Fruit fly (Drosophila melanogaster) ovary, adult (tissue): ENCODE data around the gene CG42525.

Source experiments
- CG17801 ChIP-seq: fragments of 200-800 bp; optimal IDR thresholded peaks from 2 replicates; lab custom pipeline; 2019; ENCODE audit warnings: missing biosample characterization, mild to moderate bottlenecking, missing genetic modification characterization, moderate library complexity; ENCODE audit not compliant: partially characterized antibody

The CG42525 gene

dm6 chr3L:3198447-3199402 lies 9.2 kb upstream of the CG42525 start, which contains the start of the genes CG32276 and gry:
Gene CG32276 (minus strand): TSS chr3L:3199047.
Gene gry (plus strand): TSS chr3L:3199090.
- TF ChIP-seq CG17801 (GFP tag; lab: Kevin White, UChicago): peak; percentile 89

- TF ChIP-seq CG17801 (GFP tag; lab: Kevin White, UChicago): peak; percentile 58
These were observed 7.9 kb upstream of the CG42525 start, which contains the start of gene CG14966 for dm6 chr3L:3197464-3197863. Gene CG14966 (minus strand): TSS chr3L:3197631.

- peak; percentile 86 for TF ChIP-seq CG17801 (GFP tag; lab: Kevin White, UChicago)
These were observed 4.5 kb upstream of the CG42525 start for dm6 chr3L:3194059-3194458.

DNA sequence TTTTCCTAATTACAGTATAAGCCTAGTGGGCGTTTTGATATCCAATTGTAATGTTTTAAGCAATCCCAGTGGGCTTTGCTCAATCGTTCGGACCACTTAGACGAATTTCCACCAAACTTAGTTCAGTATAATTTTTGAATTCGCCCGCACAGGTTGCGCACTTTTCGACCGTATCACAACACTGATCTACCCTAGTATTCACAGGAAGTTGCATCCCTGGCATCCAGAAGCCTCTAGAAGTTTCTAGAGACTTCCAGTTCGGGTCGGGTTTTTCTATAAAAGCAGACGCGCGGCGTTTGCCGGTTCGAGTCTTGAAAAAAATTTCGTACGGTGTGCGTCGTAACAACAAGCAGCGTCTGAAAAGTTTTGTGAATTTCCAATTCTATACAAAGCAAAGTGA lies 3.4 kb upstream of the CG42525 start, which contains the start of gene Hsp83:
TSS of gene Hsp83 (plus strand) at position 58 of the 400 bp plus-strand sequence.
- TF ChIP-seq CG17801 (GFP tag; lab: Kevin White, UChicago): peak; percentile 98

- no peak for TF ChIP-seq CG17801 (GFP tag; lab: Kevin White, UChicago)
These were observed 2.9 kb upstream of the CG42525 start, which contains the start of gene CG14965 for dm6 chr3L:3192333-3192894. Gene CG14965 (minus strand): TSS chr3L:3192491.

DNA sequence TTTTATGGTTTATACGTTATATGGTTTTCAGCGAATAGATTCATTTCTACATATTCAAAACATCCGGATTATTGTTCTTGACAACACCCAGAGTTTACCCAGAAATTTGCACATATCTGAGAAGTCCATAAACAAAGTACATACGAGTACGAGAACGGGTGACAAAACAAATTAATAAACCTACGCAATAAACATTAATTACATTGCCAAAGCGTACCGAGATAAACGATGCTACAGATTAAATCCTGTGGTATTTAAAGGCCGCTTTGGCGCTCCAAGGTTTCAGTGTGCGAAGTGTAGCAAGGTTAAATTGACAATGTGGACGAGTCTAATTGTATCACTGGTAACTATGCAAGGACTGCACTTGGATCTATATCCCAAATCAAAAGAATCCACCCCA lies 2.3 kb downstream of the CG42525 start, which contains the start of gene CG14957:
TSS of gene CG14957 (plus strand) at position 301 of the 400 bp plus-strand sequence.
- TF ChIP-seq CG17801 (GFP tag; lab: Kevin White, UChicago): no peak

DNA sequence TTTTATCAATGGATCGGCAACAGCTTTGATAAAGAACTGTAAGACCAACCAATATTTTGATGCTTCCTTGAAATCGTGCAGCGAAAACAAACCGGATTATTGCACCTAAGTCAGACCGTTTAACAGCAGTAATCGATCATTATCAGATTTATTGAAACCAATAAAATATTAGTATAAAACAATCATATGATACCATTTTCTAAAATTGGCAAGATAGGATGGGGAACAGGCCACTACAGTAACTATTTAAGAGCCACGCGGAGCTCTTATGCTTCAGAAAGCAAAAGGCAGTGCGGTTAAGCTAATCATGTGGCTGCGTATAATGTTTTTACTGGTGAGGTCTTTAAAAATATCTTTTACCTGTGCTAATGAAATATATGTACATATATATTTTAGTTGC lies 3.2 kb downstream of the CG42525 start, which contains the start of gene CG32284:
TSS of gene CG32284 (plus strand) at position 301 of the 400 bp plus-strand sequence.
- TF ChIP-seq CG17801 (GFP tag; lab: Kevin White, UChicago): no peak

dm6 chr3L:3184104-3184503 lies 5.4 kb downstream of the CG42525 start, which contains the start of gene CG42494:
Gene CG42494 (plus strand): TSS chr3L:3184404.
- TF ChIP-seq CG17801 (GFP tag; lab: Kevin White, UChicago): no peak

DNA sequence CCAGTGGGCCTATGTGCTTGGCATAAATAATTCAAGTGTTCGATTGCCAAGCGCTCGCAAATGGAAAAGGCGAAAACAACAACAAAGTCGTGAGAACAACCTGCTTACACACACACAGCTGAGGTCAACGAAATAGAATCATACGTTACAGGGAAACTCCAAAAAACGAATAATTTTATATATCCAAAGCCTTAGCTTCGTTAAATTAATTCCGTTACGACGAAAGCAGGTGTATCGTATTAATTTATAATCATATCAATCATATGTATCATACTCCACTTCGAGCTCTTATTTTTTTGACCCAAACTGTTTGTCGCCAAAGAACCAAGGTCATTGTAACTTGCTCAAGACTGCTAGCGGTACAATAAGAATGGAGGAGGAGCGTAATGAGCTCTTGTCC lies 10.1 kb downstream of the CG42525 start:
- TF ChIP-seq CG17801 (GFP tag; lab: Kevin White, UChicago): peak; percentile 92

DNA sequence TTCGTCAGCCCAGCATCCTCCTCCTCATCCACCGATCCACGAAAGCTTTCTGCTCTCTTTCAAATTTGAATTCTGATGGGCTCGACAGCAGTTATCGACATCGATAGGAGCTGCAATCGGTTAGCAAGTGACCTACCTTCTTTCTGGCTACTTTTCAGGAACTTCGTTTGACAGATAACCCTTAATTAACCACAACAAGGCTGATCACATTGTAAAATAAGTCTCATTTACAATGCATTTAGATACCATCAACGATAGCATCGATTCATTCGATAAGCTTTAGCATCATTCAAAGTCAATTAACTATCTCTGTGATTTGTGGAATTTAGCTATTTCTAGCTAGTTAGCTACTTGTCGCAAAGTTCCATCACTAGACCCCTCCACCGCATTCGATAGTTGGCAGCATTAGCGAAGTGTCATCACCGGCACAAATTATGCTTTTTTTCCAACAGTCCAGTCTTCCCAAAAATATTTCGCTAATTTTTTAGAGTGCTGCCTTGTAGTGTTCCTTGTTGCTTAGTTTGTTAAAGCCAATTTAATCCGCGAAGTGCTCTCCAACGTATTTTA lies 10.9 kb downstream of the CG42525 start, which contains the start of the genes MnM and Girdin:
TSS of gene MnM (minus strand) at position 51 of the 567 bp plus-strand sequence.
TSS of gene Girdin (plus strand) at position 401 of the 567 bp plus-strand sequence.
- TF ChIP-seq CG17801 (GFP tag; lab: Kevin White, UChicago): no peak

dm6 chr3L:3177872-3178271 lies 11.7 kb downstream of the CG42525 start:
- no peak for TF ChIP-seq CG17801 (GFP tag; lab: Kevin White, UChicago)

- no peak for TF ChIP-seq CG17801 (GFP tag; lab: Kevin White, UChicago)
These were observed 17.1 kb downstream of the CG42525 start, which contains the start of gene CG14963 for dm6 chr3L:3172445-3172844. Gene CG14963 (minus strand): TSS chr3L:3172545.

- TF ChIP-seq CG17801 (GFP tag; lab: Kevin White, UChicago): no peak
These were observed 20.4 kb downstream of the CG42525 start, which contains the start of the genes CG32278 and CG32281 for dm6 chr3L:3169107-3169506. Gene CG32278 (plus strand): TSS chr3L:3169286. Gene CG32281 (plus strand): TSS chr3L:3169375.

DNA sequence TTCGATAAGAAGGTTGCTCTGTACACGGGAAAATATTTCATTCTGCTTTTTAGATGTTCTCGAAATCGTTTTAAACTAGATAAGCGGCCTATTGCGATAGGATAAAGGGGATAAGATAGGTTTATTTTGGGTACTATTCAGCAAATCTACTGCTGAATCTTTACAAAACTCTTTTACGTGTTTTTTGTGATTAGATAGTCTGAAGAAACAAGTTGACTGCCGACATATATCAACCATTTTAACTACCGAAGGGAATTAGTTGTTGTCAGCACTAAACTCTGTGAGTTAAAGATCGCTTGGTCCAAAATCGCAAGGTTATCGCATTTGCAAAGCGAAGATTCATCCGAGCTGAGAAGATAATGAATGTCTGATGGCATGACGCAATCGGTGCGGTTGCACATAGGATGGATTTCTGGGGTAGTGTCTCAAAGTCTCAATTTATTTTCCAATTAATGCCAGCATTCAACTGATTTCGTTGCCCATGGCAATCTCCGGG lies 23.3 kb downstream of the CG42525 start, which contains the start of gene Asciz:
TSS of gene Asciz (minus strand) at position 51 of the 496 bp plus-strand sequence.
- TF ChIP-seq CG17801 (GFP tag; lab: Kevin White, UChicago): no peak
